Fruit fly (Drosophila melanogaster): ENCODE results near the gene Atet.

Atet gene

dm6 chr2L:4350683-4351324 lies 17.1 kb downstream of the Atet start:
- no peak for TF ChIP-seq CG6272 (GFP tag; IDR thresholded peaks at IDR 0.05)
- TF ChIP-seq CG15601 (tag; optimal IDR thresholded peaks at IDR 0.05) = peak; percentile 29
- TF ChIP-seq Opbp (GFP tag; IDR thresholded peaks at IDR 0.05; ENCODE audit: partially characterized antibody) = no peak
- no peak for TF ChIP-seq CG18011 (GFP tag; optimal IDR thresholded peaks at IDR 0.05)
- no peak for TF ChIP-seq CG12769 (tag; optimal IDR thresholded peaks at IDR 0.05)
- TF ChIP-seq Ptx1 (GFP tag; IDR thresholded peaks at IDR 0.05) = peak; percentile 44; the same call in 1 of the 2 replicates
- TF ChIP-seq hb (GFP tag; IDR thresholded peaks at IDR 0.05; ENCODE audit: partially characterized antibody) = no peak
- TF ChIP-seq vfl (GFP tag; optimal IDR thresholded peaks at IDR 0.05) = no peak
- no peak for TF ChIP-seq tx (GFP tag; optimal IDR thresholded peaks at IDR 0.05)
- TF ChIP-seq Nf-YB (GFP tag; optimal IDR thresholded peaks at IDR 0.05) = peak; percentile 63
- no peak for TF ChIP-seq hbn (GFP tag; IDR thresholded peaks at IDR 0.05; ENCODE audit: partially characterized antibody)
- no peak for TF ChIP-seq CG2889 (GFP tag; IDR thresholded peaks at IDR 0.05)
- no peak for TF ChIP-seq CG12071 (GFP tag; optimal IDR thresholded peaks at IDR 0.05)
- no peak for TF ChIP-seq CG10431 (GFP tag; optimal IDR thresholded peaks at IDR 0.05)
- no peak for TF ChIP-seq B-H1 (GFP tag; IDR thresholded peaks at IDR 0.05)
- no peak for TF ChIP-seq bowl (GFP tag; IDR thresholded peaks at IDR 0.05)
- TF ChIP-seq vvl (GFP tag; IDR thresholded peaks at IDR 0.05) = peak; percentile 77
- no peak for TF ChIP-seq emc (GFP tag; optimal IDR thresholded peaks at IDR 0.05)
- no peak for TF ChIP-seq pita (GFP tag; optimal IDR thresholded peaks at IDR 0.05)
- TF ChIP-seq CG8388 (GFP tag; optimal IDR thresholded peaks at IDR 0.05) = peak; percentile 73
- peak; percentile 4 for TF ChIP-seq Ets97D (GFP tag; optimal IDR thresholded peaks at IDR 0.05)
- no peak for TF ChIP-seq Hmr (GFP tag; optimal IDR thresholded peaks at IDR 0.05)
- TF ChIP-seq CG1024 (GFP tag; IDR thresholded peaks at IDR 0.05) = no peak
- peak; percentile 11 for TF ChIP-seq Deaf1 (tag; optimal IDR thresholded peaks at IDR 0.05)
- TF ChIP-seq Awh (GFP tag; IDR thresholded peaks at IDR 0.05) = peak; percentile 37; the same call in 1 of the 2 replicates
- no peak for TF ChIP-seq CG3726 (GFP tag; IDR thresholded peaks at IDR 0.05)
- no peak for TF ChIP-seq peb (GFP tag; IDR thresholded peaks at IDR 0.05)
- TF ChIP-seq tin (GFP tag; optimal IDR thresholded peaks at IDR 0.05) = peak; percentile 59
- no peak for TF ChIP-seq inv (GFP tag; IDR thresholded peaks at IDR 0.05; ENCODE audit: partially characterized antibody)
- peak in 1 of 3 experiments; percentile 14 for TF ChIP-seq Stat92E (GFP tag; optimal IDR thresholded peaks at IDR 0.05)
- TF ChIP-seq CG9609 (GFP tag; optimal IDR thresholded peaks at IDR 0.05) = peak; percentile 68
- no peak for TF ChIP-seq YL-1 (GFP tag; optimal IDR thresholded peaks at IDR 0.05)
- TF ChIP-seq CG12942 (GFP tag; optimal IDR thresholded peaks at IDR 0.05) = peak; percentile 15
- no peak for TF ChIP-seq CG11093 (GFP tag; IDR thresholded peaks at IDR 0.05)
- TF ChIP-seq maf-S (GFP tag; optimal IDR thresholded peaks at IDR 0.05) = peak; percentile 16
- no peak for TF ChIP-seq CG3838 (GFP tag; optimal IDR thresholded peaks at IDR 0.05)
- peak in 1 of 2 experiments; percentile 72 for TF ChIP-seq bsh (GFP tag; optimal IDR thresholded peaks at IDR 0.05)
- TF ChIP-seq lilli (GFP tag; optimal IDR thresholded peaks at IDR 0.05) = peak; percentile 55
- TF ChIP-seq pho (GFP tag; optimal IDR thresholded peaks at IDR 0.05) = no peak
- TF ChIP-seq pzg (GFP tag; optimal IDR thresholded peaks at IDR 0.05) = no peak
- TF ChIP-seq luna (GFP tag; optimal IDR thresholded peaks at IDR 0.05) = no peak
- TF ChIP-seq CG6654 (GFP tag; optimal IDR thresholded peaks at IDR 0.05) = no peak
- TF ChIP-seq HHEX (GFP tag; optimal IDR thresholded peaks at IDR 0.05) = peak; percentile 19
- peak; percentile 44 for TF ChIP-seq CG3407 (GFP tag; optimal IDR thresholded peaks at IDR 0.05)
- peak; percentile 26 for TF ChIP-seq CG18764 (GFP tag; optimal IDR thresholded peaks at IDR 0.05)
- TF ChIP-seq CG15479 (GFP tag; optimal IDR thresholded peaks at IDR 0.05) = no peak
- TF ChIP-seq Bdp1 (GFP tag; optimal IDR thresholded peaks at IDR 0.05) = peak; percentile 21
- no peak for TF ChIP-seq Doc3 (GFP tag; IDR thresholded peaks at IDR 0.05; ENCODE audit: partially characterized antibody)
- TF ChIP-seq Dip3 (GFP tag; optimal IDR thresholded peaks at IDR 0.05) = no peak
- TF ChIP-seq dysf (GFP tag; IDR thresholded peaks at IDR 0.05) = no peak

Measured in whole organism, embryonic.